Fruit fly (Drosophila melanogaster) whole organism, embryonic: Measurements from ENCODE around the gene Cyfip.

Experiments used
- Adf1 ChIP-seq: fragments of 200-800 bp; sonication (Bioruptor generic); IDR thresholded peaks from 2 replicates; pipeline ENCODE4 v1.3.6; 2022; ENCODE audit warnings: missing biosample characterization, missing genetic modification characterization
- C15 ChIP-seq: fragments of 200-800 bp; sonication (Bioruptor generic); IDR thresholded peaks from 3 replicates; pipeline ENCODE4 v1.3.6; 2022; ENCODE audit warnings: missing biosample characterization, missing genetic modification characterization
- CG1024 ChIP-seq: fragments of 200-800 bp; sonication (Bioruptor generic); IDR thresholded peaks from 2 replicates; pipeline ENCODE4 v1.3.6; 2022; ENCODE audit warnings: missing biosample characterization, missing genetic modification characterization
- CG10267 ChIP-seq: fragments of 200-800 bp; sonication (Bioruptor generic); optimal IDR thresholded peaks from 2 replicates; lab custom pipeline; 2018; ENCODE audit warnings: missing biosample characterization, mild to moderate bottlenecking, missing genetic modification characterization, moderate library complexity
- CG10431 ChIP-seq: fragments of 200-800 bp; sonication (Bioruptor generic); optimal IDR thresholded peaks from 3 replicates; lab custom pipeline; 2018; ENCODE audit warnings: missing biosample characterization, mild to moderate bottlenecking, missing genetic modification characterization
- CG11085 ChIP-seq: fragments of 200-800 bp; sonication (Bioruptor generic); IDR thresholded peaks from 2 replicates; pipeline ENCODE4 v1.3.6; 2022; ENCODE audit warnings: missing biosample characterization, missing genetic modification characterization
- CG12236 ChIP-seq: fragments of 200-800 bp; sonication (Bioruptor generic); optimal IDR thresholded peaks from 2 replicates; lab custom pipeline; 2016; ENCODE audit warnings: missing biosample characterization, missing genetic modification characterization
- CG13624 ChIP-seq: fragments of 200-800 bp; sonication (Bioruptor generic); optimal IDR thresholded peaks from 2 replicates; lab custom pipeline; 2016; ENCODE audit warnings: missing biosample characterization, missing genetic modification characterization
- CG15514 ChIP-seq: fragments of 200-800 bp; sonication (Bioruptor generic); optimal IDR thresholded peaks from 3 replicates; lab custom pipeline; 2017; ENCODE audit warnings: missing biosample characterization, missing genetic modification characterization, mild to moderate bottlenecking, moderate library complexity, missing genetic modification reagents
- CG18011 ChIP-seq: fragments of 200-800 bp; sonication (Bioruptor generic); optimal IDR thresholded peaks from 2 replicates; lab custom pipeline; 2017; ENCODE audit warnings: missing biosample characterization, missing genetic modification characterization, mild to moderate bottlenecking, moderate library complexity, missing genotype
- CG18262 ChIP-seq: fragments of 200-800 bp; optimal IDR thresholded peaks from 3 replicates; lab custom pipeline; 2019; ENCODE audit warnings: missing biosample characterization, mild to moderate bottlenecking, missing genetic modification characterization, moderate library complexity
- CG3163 ChIP-seq: fragments of 200-800 bp; sonication (Bioruptor generic); optimal IDR thresholded peaks from 3 replicates; lab custom pipeline; 2016; ENCODE audit warnings: missing biosample characterization, missing genetic modification characterization
- CG32532 ChIP-seq: fragments of 200-800 bp; sonication (Bioruptor generic); IDR thresholded peaks from 2 replicates; pipeline ENCODE4 v1.3.6; 2022; ENCODE audit warnings: missing biosample characterization, missing genetic modification characterization
- CG5180 ChIP-seq: fragments of 200-800 bp; sonication (Bioruptor generic); optimal IDR thresholded peaks from 3 replicates; lab custom pipeline; 2017; ENCODE audit warnings: missing biosample characterization, missing genetic modification characterization, mild to moderate bottlenecking, moderate library complexity, missing genetic modification reagents
- CG7372 ChIP-seq: fragments of 200-800 bp; sonication (Bioruptor generic); IDR thresholded peaks from 2 replicates; pipeline ENCODE4 v1.3.6; 2022; ENCODE audit warnings: missing biosample characterization, missing genetic modification characterization
- CG8290 ChIP-seq, 3 experiments: fragments of 200-800 bp; sonication (Bioruptor generic); optimal IDR thresholded peaks; 2 replicates each; lab custom pipeline; 2016 to 2019; ENCODE audit warnings: missing biosample characterization in 3 of 3, missing genetic modification characterization in 3 of 3, mild to moderate bottlenecking in 2 of 3, moderate library complexity in 1 of 3
- CG8478 ChIP-seq: fragments of >200 bp; optimal IDR thresholded peaks from 2 replicates; lab custom pipeline; 2018
- Dek ChIP-seq: fragments of 200-800 bp; sonication (Bioruptor generic); optimal IDR thresholded peaks from 3 replicates; lab custom pipeline; 2019; ENCODE audit warnings: missing biosample characterization, mild to moderate bottlenecking, missing genetic modification characterization, moderate library complexity
- Dp ChIP-seq: fragments of 200-800 bp; sonication (Bioruptor generic); optimal IDR thresholded peaks from 2 replicates; lab custom pipeline; 2018; ENCODE audit warnings: missing biosample characterization, mild to moderate bottlenecking, missing genetic modification characterization, moderate library complexity
- Ets97D ChIP-seq: fragments of 200-800 bp; sonication (Bioruptor generic); optimal IDR thresholded peaks from 3 replicates; lab custom pipeline; 2016; ENCODE audit warnings: missing biosample characterization, missing genetic modification characterization
- GATAe ChIP-seq: fragments of 200-800 bp; sonication (Bioruptor generic); conservative IDR thresholded peaks from 2 replicates; pipeline ENCODE4 v1.3.6; 2022; ENCODE audit warnings: missing biosample characterization, missing genetic modification characterization
- Hr3 ChIP-seq: fragments of 200-800 bp; sonication (Bioruptor generic); optimal IDR thresholded peaks from 3 replicates; lab custom pipeline; 2016; ENCODE audit warnings: missing biosample characterization, missing genetic modification characterization
- Jarid2 ChIP-seq: fragments of 200-800 bp; sonication (Bioruptor generic); optimal IDR thresholded peaks from 3 replicates; lab custom pipeline; 2017; ENCODE audit warnings: mild to moderate bottlenecking, missing biosample characterization, missing genetic modification reagents, missing genetic modification characterization
- Mad ChIP-seq: fragments of 200-800 bp; sonication (Bioruptor generic); optimal IDR thresholded peaks from 2 replicates; lab custom pipeline; 2016; ENCODE audit warnings: missing biosample characterization, missing genetic modification characterization
- Rfx ChIP-seq: fragments of 200-800 bp; sonication (Bioruptor generic); IDR thresholded peaks from 2 replicates; pipeline ENCODE4 v1.3.6; 2022; ENCODE audit warnings: missing biosample characterization, missing genetic modification characterization
- Six4 ChIP-seq: fragments of 200-800 bp; sonication (Bioruptor generic); optimal IDR thresholded peaks from 2 replicates; lab custom pipeline; 2016; ENCODE audit warnings: missing biosample characterization, missing genetic modification characterization
- Trl ChIP-seq, 3 experiments: fragments of >200 bp in 2 of 3; fragments of 200-800 bp in 1 of 3; sonication (Bioruptor generic) in 1 of 3; optimal IDR thresholded peaks; 2 replicates in 1 of 3; 3 replicates in 2 of 3; lab custom pipeline; 2016 to 2017; ENCODE audit warnings: missing biosample characterization in 1 of 3, missing genetic modification characterization in 1 of 3
- YL-1 ChIP-seq: fragments of 200-800 bp; sonication (Bioruptor generic); optimal IDR thresholded peaks from 3 replicates; lab custom pipeline; 2017; ENCODE audit warnings: missing biosample characterization, mild to moderate bottlenecking, missing genetic modification characterization
- ara ChIP-seq: fragments of 200-800 bp; sonication (Bioruptor generic); IDR thresholded peaks from 2 replicates; pipeline ENCODE4 v1.3.6; 2022; ENCODE audit warnings: missing biosample characterization, missing genetic modification characterization
- bcd ChIP-seq: fragments of 200-800 bp; sonication (Bioruptor generic); optimal IDR thresholded peaks from 2 replicates; lab custom pipeline; 2017; ENCODE audit warnings: missing biosample characterization, mild to moderate bottlenecking, missing genetic modification characterization
- cg ChIP-seq: fragments of 200-800 bp; sonication (Bioruptor generic); optimal IDR thresholded peaks from 3 replicates; lab custom pipeline; 2019; ENCODE audit warnings: missing biosample characterization, mild to moderate bottlenecking, missing genetic modification characterization, moderate library complexity
- chn ChIP-seq: fragments of 200-800 bp; sonication (Bioruptor generic); optimal IDR thresholded peaks from 2 replicates; lab custom pipeline; 2016; ENCODE audit warnings: missing biosample characterization, missing genetic modification characterization
- da ChIP-seq: fragments of 200-800 bp; sonication (Bioruptor generic); optimal IDR thresholded peaks from 2 replicates; lab custom pipeline; 2016; ENCODE audit warnings: missing biosample characterization, missing genetic modification characterization
- dan ChIP-seq: fragments of 200-800 bp; sonication (Bioruptor generic); IDR thresholded peaks from 2 replicates; pipeline ENCODE4 v1.3.6; 2022; ENCODE audit warnings: missing biosample characterization, missing genetic modification characterization
- dimm ChIP-seq: fragments of 200-800 bp; sonication (Bioruptor generic); IDR thresholded peaks from 2 replicates; pipeline ENCODE4 v1.3.6; 2022; ENCODE audit warnings: missing biosample characterization, missing genetic modification characterization
- ewg ChIP-seq: fragments of 200-800 bp; sonication (Bioruptor generic); optimal IDR thresholded peaks from 3 replicates; lab custom pipeline; 2017; ENCODE audit warnings: mild to moderate bottlenecking, missing biosample characterization, missing genetic modification reagents, missing genetic modification characterization
- fd102C ChIP-seq: fragments of 200-800 bp; sonication (Bioruptor generic); optimal IDR thresholded peaks from 2 replicates; lab custom pipeline; 2018; ENCODE audit warnings: missing biosample characterization, mild to moderate bottlenecking, missing genetic modification characterization, moderate library complexity
- gem ChIP-seq: fragments of 200-800 bp; sonication (Bioruptor generic); optimal IDR thresholded peaks from 2 replicates; lab custom pipeline; 2019; ENCODE audit warnings: missing biosample characterization, mild to moderate bottlenecking, missing genetic modification characterization, moderate library complexity
- ind ChIP-seq: fragments of 200-800 bp; sonication (Bioruptor generic); optimal IDR thresholded peaks from 3 replicates; lab custom pipeline; 2016; ENCODE audit warnings: missing biosample characterization, missing genetic modification characterization
- lola ChIP-seq, 3 experiments: fragments of >200 bp in 2 of 3; fragments of 200-800 bp in 1 of 3; sonication (Bioruptor generic) in 1 of 3; optimal IDR thresholded peaks; 2 replicates each; lab custom pipeline; 2017 to 2019; ENCODE audit warnings: missing biosample characterization in 3 of 3, missing genetic modification characterization in 3 of 3, mild to moderate bottlenecking in 1 of 3, moderate library complexity in 1 of 3
- lov ChIP-seq, 2 experiments: fragments of 200-800 bp in 1 of 2; fragments of >200 bp in 1 of 2; sonication (Bioruptor generic) in 1 of 2; IDR thresholded peaks in 1 of 2; optimal IDR thresholded peaks in 1 of 2; 2 replicates in 1 of 2; 3 replicates in 1 of 2; pipeline versions ENCODE4 v1.3.6 to Lab custom; 2017 to 2022; ENCODE audit warnings: missing biosample characterization in 1 of 2, missing genetic modification characterization in 1 of 2
- maf-S ChIP-seq: fragments of 200-800 bp; sonication (Bioruptor generic); optimal IDR thresholded peaks from 2 replicates; lab custom pipeline; 2016; ENCODE audit warnings: missing biosample characterization, missing genetic modification characterization
- nerfin-1 ChIP-seq: fragments of 200-800 bp; sonication (Bioruptor generic); optimal IDR thresholded peaks from 3 replicates; lab custom pipeline; 2019; ENCODE audit warnings: missing biosample characterization, mild to moderate bottlenecking, missing genetic modification characterization, moderate library complexity
- onecut ChIP-seq: fragments of 200-800 bp; sonication (Bioruptor generic); IDR thresholded peaks from 2 replicates; pipeline ENCODE4 v1.3.6; 2022; ENCODE audit warnings: missing biosample characterization, missing genetic modification characterization
- row ChIP-seq: fragments of 200-800 bp; sonication (Bioruptor generic); IDR thresholded peaks from 3 replicates; pipeline ENCODE4 v1.3.6; 2022; ENCODE audit warnings: missing biosample characterization, missing genetic modification characterization
- sens-2 ChIP-seq: fragments of 200-800 bp; sonication (Bioruptor generic); IDR thresholded peaks from 2 replicates; pipeline ENCODE4 v1.3.6; 2022; ENCODE audit warnings: missing biosample characterization, missing genetic modification characterization
- sima ChIP-seq: fragments of 200-800 bp; sonication (Bioruptor generic); optimal IDR thresholded peaks from 2 replicates; lab custom pipeline; 2016; ENCODE audit warnings: missing biosample characterization, missing genetic modification characterization
- tup ChIP-seq: fragments of 200-800 bp; sonication (Bioruptor generic); optimal IDR thresholded peaks from 2 replicates; lab custom pipeline; 2016; ENCODE audit warnings: missing biosample characterization, mild to moderate bottlenecking, missing genetic modification characterization, moderate library complexity
- z ChIP-seq: fragments of 200-800 bp; sonication (Bioruptor generic); IDR thresholded peaks from 3 replicates; pipeline ENCODE4 v1.3.6; 2022; ENCODE audit warnings: missing biosample characterization, missing genetic modification characterization

Cyfip gene

dm6 chr3R:15374397-15374796, 41.3 kb downstream of the Cyfip start, which contains the start of gene Rbp (continued):
- TF ChIP-seq CG15514 (GFP tag; lab: Kevin White, UChicago) (no peak), CG7372 (GFP tag; lab: Robert Waterston, UW) (no peak)
- TF ChIP-seq, all 482 proteins: peak for 12

dm6 chr3R:15375470-15375869, 42.4 kb downstream of the Cyfip start:
- TF ChIP-seq ind (GFP tag; lab: Kevin White, UChicago) (no peak), sens-2 (no peak), C15 (GFP tag; lab: Robert Waterston, UW) (no peak), Hr3 (GFP tag; lab: Kevin White, UChicago) (no peak), CG8478 (lab: Kevin White, UChicago) (peak; percentile 69), Mad (GFP tag; lab: Kevin White, UChicago) (no peak), nerfin-1 (peak; percentile 24), CG3163 (no peak), GATAe (GFP tag; lab: Robert Waterston, UW) (no peak), cg (GFP tag; lab: Kevin White, UChicago) (peak; percentile 62), Trl (optimal IDR thresholded peaks at IDR 0.05; lab: Kevin White, UChicago) (peak in 1 of 2 experiments; percentile 22), Trl (GFP tag; optimal IDR thresholded peaks at IDR 0.05; lab: Kevin White, UChicago) (no peak), CG10267 (tag; lab: Kevin White, UChicago) (no peak), CG12236 (GFP tag; lab: Kevin White, UChicago) (no peak), fd102C (GFP tag; lab: Kevin White, UChicago) (no peak), gem (tag; lab: Kevin White, UChicago) (no peak), CG18011 (GFP tag; lab: Kevin White, UChicago) (peak; percentile 44), CG13624 (GFP tag; lab: Kevin White, UChicago) (no peak), dan (GFP tag; lab: Robert Waterston, UW) (no peak), CG10431 (GFP tag; lab: Kevin White, UChicago) (no peak), CG1024 (GFP tag; lab: Robert Waterston, UW) (no peak), CG32532 (GFP tag; lab: Robert Waterston, UW) (no peak), Six4 (no peak), Ets97D (GFP tag; lab: Kevin White, UChicago) (no peak), maf-S (no peak), Adf1 (GFP tag; lab: Robert Waterston, UW) (no peak), bcd (GFP tag; lab: Kevin White, UChicago) (no peak), row (GFP tag; lab: Robert Waterston, UW) (no peak)

dm6 chr3R:15379071-15379470, 46.0 kb downstream of the Cyfip start:
- no peak for TF ChIP-seq Dek (tag; lab: Kevin White, UChicago)
- no peak for TF ChIP-seq Dp (GFP tag; lab: Kevin White, UChicago)
- no peak for TF ChIP-seq CG8290 (GFP tag; optimal IDR thresholded peaks at IDR 0.05; lab: Kevin White, UChicago)
- TF ChIP-seq CG8290 (tag; optimal IDR thresholded peaks at IDR 0.05; lab: Kevin White, UChicago) = no peak
- no peak for TF ChIP-seq Jarid2
- peak; percentile 17 for TF ChIP-seq CG5180 (GFP tag; lab: Kevin White, UChicago)
- TF ChIP-seq dimm (GFP tag; lab: Robert Waterston, UW) = no peak
- no peak for TF ChIP-seq YL-1
- no peak for TF ChIP-seq lola (GFP tag; optimal IDR thresholded peaks at IDR 0.05; lab: Kevin White, UChicago)
- TF ChIP-seq chn (GFP tag; lab: Kevin White, UChicago) = no peak
- no peak for TF ChIP-seq CG11085 (GFP tag; lab: Robert Waterston, UW)
- no peak for TF ChIP-seq Rfx (GFP tag; lab: Robert Waterston, UW)
- TF ChIP-seq CG18262 = no peak
- TF ChIP-seq sima (GFP tag; lab: Kevin White, UChicago) = no peak
- TF ChIP-seq ara (GFP tag; lab: Robert Waterston, UW) = no peak
- TF ChIP-seq da (GFP tag; lab: Kevin White, UChicago) = no peak
- peak; percentile 50; the same call in 1 of the 3 replicates for TF ChIP-seq z (GFP tag; lab: Robert Waterston, UW)
- TF ChIP-seq ewg (GFP tag; lab: Kevin White, UChicago) = peak; percentile 93
- no peak for TF ChIP-seq lov (optimal IDR thresholded peaks at IDR 0.05; lab: Kevin White, UChicago)
- TF ChIP-seq lov (GFP tag; IDR thresholded peaks at IDR 0.05; lab: Robert Waterston, UW) = no peak
- TF ChIP-seq tup (GFP tag; lab: Kevin White, UChicago) = no peak
- TF ChIP-seq onecut = peak; percentile 58
